Worm (Caenorhabditis elegans) whole organism, L4 larva: ENCODE measurements around the gene ulp-4.

Source experiments
- F10B5.3 ChIP-seq: sonication (generic microtip); optimal IDR thresholded peaks from 2 replicates; lab custom pipeline; 2016; ENCODE audit warnings: mild to moderate bottlenecking, missing genetic modification characterization, missing compliant biosample characterization
- F44E2.7 ChIP-seq: fragments of 200-800 bp; sonication (Bioruptor generic); IDR thresholded peaks from 2 replicates; pipeline ENCODE4 v2.1.2; 2022; ENCODE audit warnings: missing genetic modification characterization, missing compliant biosample characterization
- T26A8.4 ChIP-seq: fragments of 200-800 bp; sonication (Bioruptor generic); IDR thresholded peaks from 2 replicates; pipeline ENCODE4 v1.3.6; 2022; ENCODE audit warnings: missing genetic modification characterization, missing compliant biosample characterization
- Y105C5A.15 ChIP-seq: fragments of 200-800 bp; sonication (Bioruptor generic); IDR thresholded peaks from 2 replicates; pipeline ENCODE4 v1.3.6; 2022; ENCODE audit warnings: missing genetic modification characterization, missing compliant biosample characterization
- ZK337.2 ChIP-seq: fragments of 200-800 bp; sonication (Bioruptor generic); IDR thresholded peaks from 2 replicates; pipeline ENCODE4 v1.3.6; 2022; ENCODE audit warnings: missing genetic modification reagents, missing genetic modification characterization, missing compliant biosample characterization
- aha-1 ChIP-seq: fragments of 150-350 bp; peaks from one replicate; lab custom pipeline; 2014; ENCODE audit warnings: missing biosample characterization, missing genetic modification characterization
- aly-2 ChIP-seq: sonication (generic microtip); optimal IDR thresholded peaks from 2 replicates; lab custom pipeline; 2018; ENCODE audit warnings: missing biosample characterization, missing genetic modification characterization
- ama-1 ChIP-seq: fragments of 150-350 bp; optimal IDR thresholded peaks from 2 replicates; lab custom pipeline; 2014; ENCODE audit warnings: inconsistent platforms, mixed read lengths
- arid-1 ChIP-seq: fragments of 200-800 bp; sonication (Bioruptor generic); conservative IDR thresholded peaks from 2 replicates; pipeline ENCODE4 v1.3.6; 2022; ENCODE audit warnings: missing genetic modification reagents, missing genetic modification characterization, missing compliant biosample characterization
- attf-4 ChIP-seq: sonication (generic microtip); optimal IDR thresholded peaks from 3 replicates; lab custom pipeline; 2017; ENCODE audit warnings: missing biosample characterization, missing genetic modification characterization
- ceh-20 ChIP-seq: fragments of 200-800 bp; sonication (Bioruptor generic); IDR thresholded peaks from 2 replicates; pipeline ENCODE4 v1.3.6; 2022; ENCODE audit warnings: missing genetic modification reagents, missing genetic modification characterization, missing compliant biosample characterization
- ceh-32 ChIP-seq: sonication (generic microtip); optimal IDR thresholded peaks from 2 replicates; lab custom pipeline; 2016; ENCODE audit warnings: mild to moderate bottlenecking, missing genetic modification characterization, missing compliant biosample characterization; ENCODE audit not compliant: poor library complexity
- ceh-62 ChIP-seq: sonication (generic microtip); optimal IDR thresholded peaks from 2 replicates; lab custom pipeline; 2017; ENCODE audit warnings: missing biosample characterization, missing genetic modification characterization
- ceh-82 ChIP-seq: sonication (generic microtip); optimal IDR thresholded peaks from 2 replicates; lab custom pipeline; 2017; ENCODE audit warnings: missing biosample characterization, missing genetic modification characterization
- ces-1 ChIP-seq: fragments of 150-350 bp; sonication (generic microtip); optimal IDR thresholded peaks from 4 replicates; lab custom pipeline; 2014; ENCODE audit warnings: missing biosample characterization, missing genetic modification reagents, missing genetic modification characterization
- ctbp-1 ChIP-seq: fragments of 200-800 bp; sonication (Bioruptor generic); IDR thresholded peaks from 2 replicates; pipeline ENCODE4 v1.3.6; 2022; ENCODE audit warnings: missing genetic modification reagents, missing genetic modification characterization, missing compliant biosample characterization
- daf-12 ChIP-seq: fragments of 150-350 bp; optimal IDR thresholded peaks from 2 replicates; lab custom pipeline; 2014; ENCODE audit warnings: missing biosample characterization, missing genetic modification reagents, missing genetic modification characterization
- daf-16 ChIP-seq, 3 experiments: sonication (generic microtip); optimal IDR thresholded peaks; 2 replicates each; lab custom pipeline; 2016 to 2017; ENCODE audit warnings: missing genetic modification characterization in 3 of 3, missing genetic modification reagents in 3 of 3, mild to moderate bottlenecking in 2 of 3, missing compliant biosample characterization in 2 of 3, missing biosample characterization in 1 of 3, moderate library complexity in 1 of 3
- dpl-1 ChIP-seq: fragments of 150-350 bp; optimal IDR thresholded peaks from 2 replicates; lab custom pipeline; 2014; ENCODE audit warnings: missing biosample characterization, missing genetic modification reagents, missing genetic modification characterization
- dve-1 ChIP-seq: sonication (generic microtip); optimal IDR thresholded peaks from 2 replicates; lab custom pipeline; 2017; ENCODE audit warnings: antibody characterized with exemption, mild to moderate bottlenecking, missing genetic modification characterization, missing compliant biosample characterization; ENCODE audit not compliant: insufficient read depth
- egl-27 ChIP-seq: sonication (generic microtip); optimal IDR thresholded peaks from 3 replicates; lab custom pipeline; 2017; ENCODE audit warnings: missing biosample characterization, missing genetic modification reagents, missing genetic modification characterization
- fos-1 ChIP-seq: fragments of 150-350 bp; optimal IDR thresholded peaks from 2 replicates; lab custom pipeline; 2014; ENCODE audit warnings: missing biosample characterization, missing genetic modification characterization
- hlh-11 ChIP-seq: fragments of 200-800 bp; sonication (Bioruptor generic); optimal IDR thresholded peaks from 2 replicates; lab custom pipeline; 2018; ENCODE audit warnings: mild to moderate bottlenecking, missing genetic modification characterization, missing compliant biosample characterization
- hlh-30 ChIP-seq: sonication (generic microtip); optimal IDR thresholded peaks from 2 replicates; lab custom pipeline; 2017; ENCODE audit warnings: antibody characterized with exemption, mild to moderate bottlenecking, missing genetic modification characterization, missing compliant biosample characterization; ENCODE audit not compliant: insufficient read depth
- jun-1 ChIP-seq: fragments of 150-350 bp; optimal IDR thresholded peaks from 2 replicates; lab custom pipeline; 2014; ENCODE audit warnings: missing biosample characterization, missing genetic modification reagents, missing genetic modification characterization
- lin-15B ChIP-seq: fragments of 150-350 bp; sonication (generic microtip); optimal IDR thresholded peaks from 3 replicates; lab custom pipeline; 2014; ENCODE audit warnings: missing biosample characterization, missing genetic modification characterization
- lin-39 ChIP-seq: fragments of 150-350 bp; optimal IDR thresholded peaks from 2 replicates; lab custom pipeline; 2014; ENCODE audit warnings: missing biosample characterization, missing genetic modification reagents, missing genetic modification characterization
- lsy-2 ChIP-seq, 2 experiments: fragments of 150-350 bp in 1 of 2; sonication (generic microtip) in 1 of 2; optimal IDR thresholded peaks; 2 replicates each; lab custom pipeline; 2014 to 2017; ENCODE audit warnings: missing biosample characterization in 2 of 2, missing genetic modification characterization in 2 of 2
- madf-5 ChIP-seq, 2 experiments: fragments of 200-800 bp; sonication (Bioruptor generic); IDR thresholded peaks; 2 replicates each; pipeline ENCODE4 v1.3.6; 2022; ENCODE audit warnings: missing compliant biosample characterization in 2 of 2, missing genetic modification characterization in 2 of 2
- mdl-1 ChIP-seq, 2 experiments: fragments of 150-350 bp in 1 of 2; sonication (generic microtip) in 1 of 2; optimal IDR thresholded peaks; 2 replicates each; lab custom pipeline; 2014 to 2017; ENCODE audit warnings: missing biosample characterization in 2 of 2, missing genetic modification characterization in 2 of 2
- mdt-29 ChIP-seq: fragments of 200-800 bp; sonication (Bioruptor generic); IDR thresholded peaks from 2 replicates; pipeline ENCODE4 v1.3.6; 2022; ENCODE audit warnings: missing genetic modification reagents, missing genetic modification characterization, missing compliant biosample characterization
- mep-1 ChIP-seq: fragments of 150-350 bp; sonication (generic microtip); optimal IDR thresholded peaks from 3 replicates; lab custom pipeline; 2014; ENCODE audit warnings: missing biosample characterization, missing genetic modification characterization
- mes-2 ChIP-seq: sonication (generic microtip); optimal IDR thresholded peaks from 2 replicates; lab custom pipeline; 2016; ENCODE audit warnings: missing genotype, mild to moderate bottlenecking, missing genetic modification characterization, missing compliant biosample characterization; ENCODE audit not compliant: poor library complexity, severe bottlenecking
- mxl-2 ChIP-seq: fragments of 200-800 bp; sonication (Bioruptor generic); conservative IDR thresholded peaks from 2 replicates; pipeline ENCODE4 v1.3.6; 2022; ENCODE audit warnings: missing genetic modification reagents, missing genetic modification characterization, missing compliant biosample characterization
- nhr-10 ChIP-seq: fragments of 150-350 bp; optimal IDR thresholded peaks from 2 replicates; lab custom pipeline; 2014; ENCODE audit warnings: missing biosample characterization, missing genetic modification characterization
- nhr-11 ChIP-seq: fragments of 150-350 bp; optimal IDR thresholded peaks from 2 replicates; lab custom pipeline; 2014; ENCODE audit warnings: missing biosample characterization, missing genetic modification characterization
- nhr-111 ChIP-seq: fragments of 200-800 bp; sonication (Bioruptor generic); optimal IDR thresholded peaks from 2 replicates; lab custom pipeline; 2018; ENCODE audit warnings: mild to moderate bottlenecking, missing genetic modification characterization, missing compliant biosample characterization
- nhr-237 ChIP-seq: sonication (generic microtip); optimal IDR thresholded peaks from 2 replicates; lab custom pipeline; 2017; ENCODE audit warnings: missing biosample characterization, missing genetic modification characterization
- nhr-76 ChIP-seq: fragments of 150-350 bp; optimal IDR thresholded peaks from 2 replicates; lab custom pipeline; 2014; ENCODE audit warnings: missing biosample characterization, missing genetic modification characterization
- nhr-77 ChIP-seq: fragments of 150-350 bp; optimal IDR thresholded peaks from 2 replicates; lab custom pipeline; 2014; ENCODE audit warnings: missing biosample characterization, missing genetic modification characterization
- rbr-2 ChIP-seq: sonication (generic microtip); optimal IDR thresholded peaks from 2 replicates; lab custom pipeline; 2016; ENCODE audit warnings: missing genotype, missing genetic modification characterization, missing compliant biosample characterization
- saeg-2 ChIP-seq: fragments of 200-800 bp; sonication (Bioruptor generic); IDR thresholded peaks from 2 replicates; pipeline ENCODE4 v1.3.6; 2022; ENCODE audit warnings: missing genetic modification reagents, missing genetic modification characterization, missing compliant biosample characterization
- set-16 ChIP-seq: fragments of 200-800 bp; sonication (Bioruptor generic); IDR thresholded peaks from 2 replicates; pipeline ENCODE4 v1.3.6; 2022; ENCODE audit warnings: missing genetic modification reagents, missing genetic modification characterization, missing compliant biosample characterization
- skn-1 ChIP-seq: fragments of 150-350 bp; optimal IDR thresholded peaks from 2 replicates; lab custom pipeline; 2014; ENCODE audit warnings: missing biosample characterization, missing genetic modification characterization
- snpc-1.2 ChIP-seq: fragments of 200-800 bp; sonication (Bioruptor generic); IDR thresholded peaks from 2 replicates; pipeline ENCODE4 v1.3.6; 2022; ENCODE audit warnings: missing genetic modification reagents, missing genetic modification characterization, missing compliant biosample characterization
- spr-3 ChIP-seq: fragments of 200-800 bp; sonication (Bioruptor generic); optimal IDR thresholded peaks from 2 replicates; lab custom pipeline; 2018; ENCODE audit warnings: mild to moderate bottlenecking, missing genetic modification characterization, missing compliant biosample characterization
- tag-97 ChIP-seq: fragments of 200-800 bp; sonication (Bioruptor generic); IDR thresholded peaks from 2 replicates; pipeline ENCODE4 v1.3.6; 2022; ENCODE audit warnings: missing genetic modification characterization, missing compliant biosample characterization
- unc-39 ChIP-seq: sonication (generic microtip); optimal IDR thresholded peaks from 2 replicates; lab custom pipeline; 2017; ENCODE audit warnings: missing biosample characterization, missing genetic modification characterization
- vab-7 ChIP-seq: fragments of 200-800 bp; sonication (Bioruptor generic); IDR thresholded peaks from 2 replicates; pipeline ENCODE4 v1.3.6; 2022; ENCODE audit warnings: missing genetic modification reagents, missing genetic modification characterization, missing compliant biosample characterization
- zfp-3 ChIP-seq: fragments of 200-800 bp; sonication (Bioruptor generic); conservative IDR thresholded peaks from 2 replicates; pipeline ENCODE4 v1.3.6; 2022; ENCODE audit warnings: missing genetic modification reagents, missing genetic modification characterization, missing compliant biosample characterization
- zip-2 ChIP-seq: fragments of 150-350 bp; optimal IDR thresholded peaks from 2 replicates; lab custom pipeline; 2014; ENCODE audit warnings: missing biosample characterization, missing genetic modification characterization
- ztf-7 ChIP-seq: fragments of 150-350 bp; optimal IDR thresholded peaks from 2 replicates; lab custom pipeline; 2014; ENCODE audit warnings: missing biosample characterization, missing genetic modification characterization

The ulp-4 gene

ce11 chrII:8131413-8131966 is 1.7 kb downstream of the ulp-4 start (continued):
- TF ChIP-seq ceh-82 (tag; lab: Kevin White, UChicago) = no peak
- peak; percentile 73 for TF ChIP-seq nhr-11 (tag; lab: Kevin White, UChicago)
- peak; percentile 24 for TF ChIP-seq dve-1 (tag; lab: Kevin White, UChicago)
- TF ChIP-seq nhr-77 (tag; lab: Kevin White, UChicago) = peak; percentile 16
- TF ChIP-seq unc-39 (tag; lab: Kevin White, UChicago) = no peak
- no peak for TF ChIP-seq jun-1 (tag; lab: Kevin White, UChicago)
- TF ChIP-seq zip-2 (tag; lab: Kevin White, UChicago) = no peak
- no peak for TF ChIP-seq daf-12 (tag; lab: Kevin White, UChicago)
- peak; percentile 49 for TF ChIP-seq hlh-11 (tag; lab: Kevin White, UChicago)
- TF ChIP-seq zfp-3 = no peak
- TF ChIP-seq nhr-10 (tag; lab: Kevin White, UChicago) = no peak
- no peak; the same call in 1 of the 2 replicates for TF ChIP-seq T26A8.4 (GFP tag; lab: Robert Waterston, UW)
- TF ChIP-seq lsy-2 (tag; optimal IDR thresholded peaks at IDR 0.05; lab: Kevin White, UChicago) = peak; percentile 46 to 78
- no peak for TF ChIP-seq lin-39 (tag; lab: Kevin White, UChicago)
- TF ChIP-seq dpl-1 = no peak
- TF ChIP-seq ces-1 (GFP tag; lab: Kevin White, UChicago) = no peak
- TF ChIP-seq attf-4 (tag; lab: Kevin White, UChicago) = no peak
- no peak for TF ChIP-seq egl-27 (tag; lab: Kevin White, UChicago)
- TF ChIP-seq arid-1 (GFP tag; lab: Robert Waterston, UW) = no peak
- no peak for TF ChIP-seq ceh-62 (tag; lab: Kevin White, UChicago)
- no peak for TF ChIP-seq nhr-76 (tag; lab: Kevin White, UChicago)
- no peak for TF ChIP-seq ZK337.2
- TF ChIP-seq ama-1 (lab: Kevin White, UChicago) = no peak
- peak; percentile 25 for TF ChIP-seq mep-1 (tag; lab: Kevin White, UChicago)
- no peak for TF ChIP-seq lin-15B (tag; lab: Kevin White, UChicago)
- no peak for TF ChIP-seq vab-7 (GFP tag; lab: Robert Waterston, UW)
- peak in 1 of 2 experiments; percentile 43 for TF ChIP-seq daf-16 (GFP tag; optimal IDR thresholded peaks at IDR 0.05; lab: Kevin White, UChicago)
- no peak for TF ChIP-seq daf-16 (tag; optimal IDR thresholded peaks at IDR 0.05; lab: Kevin White, UChicago)
- TF ChIP-seq ceh-32 (tag; lab: Kevin White, UChicago) = no peak
- TF ChIP-seq spr-3 = no peak
- no peak for TF ChIP-seq aly-2 (tag; lab: Kevin White, UChicago)
- peak; percentile 43 for TF ChIP-seq mes-2 (tag; lab: Kevin White, UChicago)
- no peak for TF ChIP-seq saeg-2 (GFP tag; lab: Robert Waterston, UW)
- TF ChIP-seq fos-1 (tag; lab: Kevin White, UChicago) = no peak
- TF ChIP-seq snpc-1.2 = no peak
- TF ChIP-seq ctbp-1 (GFP tag; lab: Robert Waterston, UW) = peak; percentile 82; the same call in 1 of the 2 replicates
- no peak for TF ChIP-seq tag-97 (GFP tag; lab: Robert Waterston, UW)
- TF ChIP-seq nhr-237 (tag; lab: Kevin White, UChicago) = no peak
- no peak for TF ChIP-seq skn-1 (tag; lab: Kevin White, UChicago)
- TF ChIP-seq mdt-29 (GFP tag; lab: Robert Waterston, UW) = no peak
- 0 out of 2 replicates have a peak, but pooled peaks have one; percentile 15 for TF ChIP-seq mxl-2 (GFP tag; lab: Robert Waterston, UW)
- TF ChIP-seq F44E2.7 (GFP tag; lab: Robert Waterston, UW) = no peak
- TF ChIP-seq nhr-111 (GFP tag; lab: Kevin White, UChicago) = no peak
- TF ChIP-seq ztf-7 = no peak
- TF ChIP-seq set-16 (GFP tag; lab: Robert Waterston, UW) = peak; percentile 69
- peak; percentile 54 for TF ChIP-seq hlh-30
- peak; percentile 39; the same call in 1 of the 2 replicates for TF ChIP-seq ceh-20 (GFP tag; lab: Robert Waterston, UW)
- no peak for TF ChIP-seq F10B5.3 (tag; lab: Kevin White, UChicago)
- peak; percentile 97 for TF ChIP-seq aha-1 (tag; lab: Kevin White, UChicago)
- TF ChIP-seq madf-5 (GFP tag; IDR thresholded peaks at IDR 0.05; lab: Robert Waterston, UW) = no peak
- TF ChIP-seq mdl-1 (tag; optimal IDR thresholded peaks at IDR 0.05; lab: Kevin White, UChicago) = no peak
- TF ChIP-seq rbr-2 = peak; percentile 81
- no peak for TF ChIP-seq Y105C5A.15
